Worm (Caenorhabditis elegans) whole organism, L1 larva: ENCODE results near the gene T24H10.4.

Source experiments
- F16B12.6 ChIP-seq: fragments of 150-350 bp; optimal IDR thresholded peaks from 2 replicates; lab custom pipeline; 2014; ENCODE audit warnings: missing biosample characterization, missing genetic modification characterization
- aly-2 ChIP-seq: fragments of 150-350 bp; optimal IDR thresholded peaks from 2 replicates; lab custom pipeline; 2014; ENCODE audit warnings: missing biosample characterization, missing genetic modification characterization
- ceh-82 ChIP-seq, 3 experiments: fragments of 150-350 bp in 1 of 3; sonication (generic microtip) in 2 of 3; optimal IDR thresholded peaks; 2 replicates each; lab custom pipeline; 2014 to 2017; ENCODE audit warnings: missing biosample characterization in 3 of 3, missing genetic modification characterization in 3 of 3
- fkh-10 ChIP-seq: sonication (generic microtip); optimal IDR thresholded peaks from 2 replicates; lab custom pipeline; 2017; ENCODE audit warnings: missing biosample characterization, missing genetic modification reagents, missing genetic modification characterization
- fos-1 ChIP-seq: fragments of 150-350 bp; optimal IDR thresholded peaks from 2 replicates; lab custom pipeline; 2014; ENCODE audit warnings: missing biosample characterization, missing genetic modification characterization
- hlh-4 ChIP-seq: sonication (generic microtip); optimal IDR thresholded peaks from 2 replicates; lab custom pipeline; 2016; ENCODE audit warnings: mild to moderate bottlenecking, missing genetic modification characterization, missing compliant biosample characterization
- irx-1 ChIP-seq: sonication (generic microtip); optimal IDR thresholded peaks from 2 replicates; lab custom pipeline; 2016; ENCODE audit warnings: missing genetic modification characterization, missing compliant biosample characterization
- jun-1 ChIP-seq: fragments of 150-350 bp; optimal IDR thresholded peaks from 2 replicates; lab custom pipeline; 2014; ENCODE audit warnings: missing biosample characterization, missing genetic modification reagents, missing genetic modification characterization
- mab-9 ChIP-seq: fragments of 200-800 bp; sonication (Bioruptor generic); IDR thresholded peaks from 2 replicates; pipeline ENCODE4 v1.3.6; 2022; ENCODE audit warnings: missing genetic modification reagents, missing genetic modification characterization, missing compliant biosample characterization
- mep-1 ChIP-seq: fragments of 150-350 bp; optimal IDR thresholded peaks from 2 replicates; lab custom pipeline; 2014; ENCODE audit warnings: missing biosample characterization, missing genetic modification characterization
- zag-1 ChIP-seq: fragments of 150-350 bp; optimal IDR thresholded peaks from 2 replicates; lab custom pipeline; 2014; ENCODE audit warnings: missing biosample characterization, missing genetic modification characterization
- zip-4 ChIP-seq: fragments of 200-800 bp; sonication (Bioruptor generic); optimal IDR thresholded peaks from 2 replicates; lab custom pipeline; 2018; ENCODE audit warnings: mild to moderate bottlenecking, missing genetic modification characterization, moderate library complexity, missing compliant biosample characterization

ce11 chrII:9107095-9107769 is 2.1 kb upstream of the T24H10.4 start, which contains the start of gene dyrb-1:
- no peak for TF ChIP-seq irx-1 (tag; lab: Kevin White, UChicago)
- TF ChIP-seq fos-1 (tag; lab: Kevin White, UChicago) = no peak
- TF ChIP-seq mep-1 (tag; lab: Kevin White, UChicago) = no peak
- no peak for TF ChIP-seq ceh-82 (tag; optimal IDR thresholded peaks at IDR 0.05; lab: Kevin White, UChicago)
- TF ChIP-seq jun-1 (tag; lab: Kevin White, UChicago) = no peak
- TF ChIP-seq zag-1 (tag; lab: Kevin White, UChicago) = no peak
- TF ChIP-seq F16B12.6 (tag; lab: Kevin White, UChicago) = no peak
- TF ChIP-seq zip-4 (GFP tag; lab: Kevin White, UChicago) = no peak
- no peak for TF ChIP-seq aly-2 (tag; lab: Kevin White, UChicago)
- TF ChIP-seq fkh-10 (GFP tag; lab: Kevin White, UChicago) = peak; percentile 20
- no peak for TF ChIP-seq hlh-4 (tag; lab: Kevin White, UChicago)
- no peak for TF ChIP-seq mab-9 (GFP tag; lab: Robert Waterston, UW)
